Worm (Caenorhabditis elegans): ENCODE results near the gene ZK1055.4.

Gene ZK1055.4

DNA sequence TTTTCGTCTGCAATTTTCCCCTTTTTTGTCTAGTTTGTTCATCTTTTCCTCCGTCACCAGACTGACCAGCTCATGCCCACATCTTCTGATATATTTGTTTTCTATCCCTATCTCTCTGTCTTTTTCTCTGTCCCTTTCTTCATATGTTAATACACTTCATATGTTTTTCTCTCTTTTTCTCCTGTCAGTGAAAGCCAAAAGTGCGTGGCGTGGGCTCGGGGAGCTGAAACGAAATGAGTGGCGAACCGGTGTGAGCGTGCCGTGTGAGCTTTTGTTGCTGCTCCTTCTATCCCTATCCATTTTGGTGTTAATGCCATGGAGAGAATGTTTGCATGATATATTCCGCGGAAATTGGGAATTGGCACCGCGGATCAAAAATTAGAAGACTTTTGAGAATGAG is 50.0 kb downstream of the ZK1055.4 start:
- TF ChIP-seq madf-6 (GFP tag; IDR thresholded peaks at IDR 0.05) (no peak), tbp1 (GFP tag; optimal IDR thresholded peaks at IDR 0.05) (no peak), nhr-80 (tag; optimal IDR thresholded peaks at IDR 0.05) (no peak), ztf-3 (GFP tag; optimal IDR thresholded peaks at IDR 0.05) (no peak), ztf-22 (GFP tag; optimal IDR thresholded peaks at IDR 0.05) (no peak), mel-28 (tag; optimal IDR thresholded peaks at IDR 0.05; ENCODE audit: borderline replicate concordance) (no peak), dox-1 (GFP tag; IDR thresholded peaks at IDR 0.05) (no peak), somi-1 (GFP tag; optimal IDR thresholded peaks at IDR 0.05) (no peak)

DNA sequence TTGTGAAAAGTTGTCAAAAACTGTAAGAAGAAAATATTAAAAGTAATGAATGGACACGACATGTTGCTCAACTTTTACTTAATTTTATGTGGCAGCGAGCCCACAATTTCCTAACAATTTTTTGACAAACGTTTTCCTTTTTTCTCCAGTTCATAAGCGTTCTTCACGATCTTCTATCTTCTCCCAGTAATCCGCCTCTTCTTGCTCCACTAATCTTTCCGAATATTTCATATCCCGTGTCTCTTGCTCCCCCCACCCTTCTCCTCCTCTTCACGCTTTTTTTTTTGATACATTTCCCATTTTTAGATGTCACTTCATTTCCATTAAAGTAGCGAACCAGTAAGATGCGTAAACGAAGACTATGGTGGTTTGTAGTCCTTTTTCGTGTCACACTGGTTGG is 51.1 kb downstream of the ZK1055.4 start, which contains the start of gene scd-2:
scd-2 (plus strand) TSS at position 301 of the 400 bp plus-strand sequence.
- TF ChIP-seq ceh-58 (GFP tag; IDR thresholded peaks at IDR 0.05) (no peak), Y56A3A.18 (GFP tag; IDR thresholded peaks at IDR 0.05) (no peak), lir-1 (GFP tag; conservative IDR thresholded peaks at IDR 0.05) (no peak), ekl-4 (GFP tag; IDR thresholded peaks at IDR 0.05) (no peak), sptf-2 (GFP tag; optimal IDR thresholded peaks at IDR 0.05) (no peak), nhr-27 (tag; optimal IDR thresholded peaks at IDR 0.05) (no peak), K12H6.12 (tag; optimal IDR thresholded peaks at IDR 0.05) (no peak), hlh-12 (tag; optimal IDR thresholded peaks at IDR 0.05) (no peak), aptf-2 (GFP tag; conservative IDR thresholded peaks at IDR 0.05) (no peak), zfh-2 (GFP tag; conservative IDR thresholded peaks at IDR 0.05) (no peak), dpl-1 (GFP tag; optimal IDR thresholded peaks at IDR 0.05) (no peak), F10E7.11 (tag; optimal IDR thresholded peaks at IDR 0.05) (no peak), Y79H2A.3 (GFP tag; conservative IDR thresholded peaks at IDR 0.05) (no peak)

Data from whole organism, young adult.